Worm (Caenorhabditis elegans) whole organism, young adult: ENCODE data around the gene msd-4.

Source experiments
- B0261.1 ChIP-seq: sonication (generic microtip); optimal IDR thresholded peaks from 2 replicates; lab custom pipeline; 2016; ENCODE audit warnings: mild to moderate bottlenecking, missing genetic modification characterization, moderate library complexity, missing compliant biosample characterization
- F49E8.2 ChIP-seq: sonication (generic microtip); optimal IDR thresholded peaks from 3 replicates; lab custom pipeline; 2017; ENCODE audit warnings: missing genetic modification characterization, mild to moderate bottlenecking, missing compliant biosample characterization, antibody characterized with exemption, moderate library complexity; ENCODE audit not compliant: insufficient read depth
- T26A5.8 ChIP-seq: sonication (generic microtip); optimal IDR thresholded peaks from 2 replicates; lab custom pipeline; 2016; ENCODE audit warnings: missing genetic modification characterization, missing compliant biosample characterization
- Y67H2A.10 ChIP-seq: fragments of 200-800 bp; sonication (Bioruptor generic); conservative IDR thresholded peaks from 2 replicates; pipeline ENCODE4 v1.3.6; 2022; ENCODE audit warnings: missing genetic modification reagents, missing genetic modification characterization, missing compliant biosample characterization
- aptf-2 ChIP-seq: fragments of 200-800 bp; sonication (Bioruptor generic); conservative IDR thresholded peaks from 2 replicates; pipeline ENCODE4 v1.3.6; 2022; ENCODE audit warnings: missing genetic modification reagents, missing genetic modification characterization, missing compliant biosample characterization
- bed-2 ChIP-seq: fragments of 200-800 bp; sonication (Bioruptor generic); IDR thresholded peaks from 2 replicates; pipeline ENCODE4 v1.3.6; 2022; ENCODE audit warnings: missing genetic modification reagents, missing genetic modification characterization, missing compliant biosample characterization
- cebp-1 ChIP-seq, 2 experiments: fragments of 200-800 bp in 1 of 2; sonication (Bioruptor generic) in 1 of 2; sonication (generic microtip) in 1 of 2; IDR thresholded peaks in 1 of 2; optimal IDR thresholded peaks in 1 of 2; 2 replicates each; pipeline versions ENCODE4 v1.3.6 to Lab custom; 2017 to 2022; ENCODE audit warnings: missing compliant biosample characterization in 2 of 2, missing genetic modification characterization in 2 of 2, mild to moderate bottlenecking in 1 of 2, missing genetic modification reagents in 1 of 2, moderate library complexity in 1 of 2
- cebp-2 ChIP-seq: fragments of 200-800 bp; sonication (Bioruptor generic); IDR thresholded peaks from 2 replicates; pipeline ENCODE4 v1.3.6; 2022; ENCODE audit warnings: missing genetic modification characterization, missing compliant biosample characterization
- ceh-100 ChIP-seq: fragments of 200-800 bp; sonication (Bioruptor generic); IDR thresholded peaks from 2 replicates; pipeline ENCODE4 v1.3.6; 2022; ENCODE audit warnings: missing genetic modification reagents, missing genetic modification characterization, missing compliant biosample characterization
- ceh-40 ChIP-seq: fragments of 200-800 bp; sonication (Bioruptor generic); IDR thresholded peaks from 2 replicates; pipeline ENCODE4 v1.3.6; 2022; ENCODE audit warnings: missing genetic modification characterization, missing compliant biosample characterization
- ceh-91 ChIP-seq: fragments of 200-800 bp; sonication (Bioruptor generic); IDR thresholded peaks from 2 replicates; pipeline ENCODE4 v1.3.6; 2022; ENCODE audit warnings: missing genetic modification reagents, missing genetic modification characterization, missing compliant biosample characterization
- egrh-3 ChIP-seq: fragments of 200-800 bp; sonication (Bioruptor generic); IDR thresholded peaks from 2 replicates; pipeline ENCODE4 v1.3.6; 2022; ENCODE audit warnings: missing genetic modification reagents, missing genetic modification characterization, missing compliant biosample characterization
- gei-17 ChIP-seq: fragments of 200-800 bp; sonication (Bioruptor generic); optimal IDR thresholded peaks from 2 replicates; lab custom pipeline; 2018; ENCODE audit warnings: mild to moderate bottlenecking, missing genetic modification characterization, missing compliant biosample characterization
- hlh-12 ChIP-seq: sonication (generic microtip); optimal IDR thresholded peaks from 2 replicates; lab custom pipeline; 2016; ENCODE audit warnings: missing genetic modification characterization, missing compliant biosample characterization
- hsf-1 ChIP-seq: fragments of 200-800 bp; sonication (Bioruptor generic); IDR thresholded peaks from 2 replicates; pipeline ENCODE4 v1.3.6; 2022; ENCODE audit warnings: missing genetic modification reagents, missing genetic modification characterization, missing compliant biosample characterization
- lsl-1 ChIP-seq: fragments of 200-800 bp; sonication (Bioruptor generic); optimal IDR thresholded peaks from 2 replicates; lab custom pipeline; 2018; ENCODE audit warnings: mild to moderate bottlenecking, missing genetic modification characterization, moderate library complexity, missing compliant biosample characterization
- madf-10 ChIP-seq: sonication (generic microtip); optimal IDR thresholded peaks from 2 replicates; lab custom pipeline; 2016; ENCODE audit warnings: mild to moderate bottlenecking, missing genetic modification characterization, missing compliant biosample characterization
- madf-6 ChIP-seq: fragments of 200-800 bp; sonication (Bioruptor generic); IDR thresholded peaks from 2 replicates; pipeline ENCODE4 v1.3.6; 2022; ENCODE audit warnings: missing genetic modification reagents, missing genetic modification characterization, missing compliant biosample characterization
- mxl-1 ChIP-seq: sonication (generic microtip); optimal IDR thresholded peaks from 2 replicates; lab custom pipeline; 2016; ENCODE audit warnings: missing genetic modification characterization, missing compliant biosample characterization
- nfya-2 ChIP-seq: fragments of 200-800 bp; sonication (Bioruptor generic); IDR thresholded peaks from 2 replicates; pipeline ENCODE4 v1.3.6; 2022; ENCODE audit warnings: missing genetic modification reagents, missing genetic modification characterization, missing compliant biosample characterization
- nhr-179 ChIP-seq: sonication (generic microtip); optimal IDR thresholded peaks from 2 replicates; lab custom pipeline; 2016; ENCODE audit warnings: mild to moderate bottlenecking, missing genetic modification characterization, missing compliant biosample characterization
- rcor-1 ChIP-seq: fragments of 200-800 bp; sonication (Bioruptor generic); IDR thresholded peaks from 2 replicates; pipeline ENCODE4 v1.3.6; 2022; ENCODE audit warnings: missing genetic modification reagents, missing genetic modification characterization, missing compliant biosample characterization
- sdz-38 ChIP-seq: sonication (generic microtip); optimal IDR thresholded peaks from 2 replicates; lab custom pipeline; 2016; ENCODE audit warnings: missing genotype, missing genetic modification characterization, missing compliant biosample characterization
- sea-2 ChIP-seq: fragments of 200-800 bp; sonication (Bioruptor generic); IDR thresholded peaks from 2 replicates; pipeline ENCODE4 v1.3.6; 2022; ENCODE audit warnings: missing genetic modification characterization, missing compliant biosample characterization
- snpc-3.4 ChIP-seq: sonication (generic microtip); optimal IDR thresholded peaks from 2 replicates; lab custom pipeline; 2017; ENCODE audit warnings: missing genetic modification characterization, mild to moderate bottlenecking, missing compliant biosample characterization, antibody characterized with exemption, moderate library complexity, missing genotype, missing genetic modification reagents
- tbp1 ChIP-seq: fragments of 200-800 bp; sonication (Bioruptor generic); optimal IDR thresholded peaks from 2 replicates; lab custom pipeline; 2018; ENCODE audit warnings: mild to moderate bottlenecking, missing genetic modification characterization, missing compliant biosample characterization
- xnd-1 ChIP-seq: sonication (generic microtip); optimal IDR thresholded peaks from 2 replicates; lab custom pipeline; 2016; ENCODE audit warnings: missing genotype, missing genetic modification reagents, missing genetic modification characterization, missing compliant biosample characterization
- zfh-2 ChIP-seq: fragments of 200-800 bp; sonication (Bioruptor generic); conservative IDR thresholded peaks from 2 replicates; pipeline ENCODE4 v1.3.6; 2022; ENCODE audit warnings: missing genetic modification reagents, missing genetic modification characterization, missing compliant biosample characterization
- zim-3 ChIP-seq: sonication (generic microtip); optimal IDR thresholded peaks from 2 replicates; lab custom pipeline; 2017; ENCODE audit warnings: mild to moderate bottlenecking, missing genetic modification characterization, moderate library complexity, missing compliant biosample characterization

msd-4 gene

DNA sequence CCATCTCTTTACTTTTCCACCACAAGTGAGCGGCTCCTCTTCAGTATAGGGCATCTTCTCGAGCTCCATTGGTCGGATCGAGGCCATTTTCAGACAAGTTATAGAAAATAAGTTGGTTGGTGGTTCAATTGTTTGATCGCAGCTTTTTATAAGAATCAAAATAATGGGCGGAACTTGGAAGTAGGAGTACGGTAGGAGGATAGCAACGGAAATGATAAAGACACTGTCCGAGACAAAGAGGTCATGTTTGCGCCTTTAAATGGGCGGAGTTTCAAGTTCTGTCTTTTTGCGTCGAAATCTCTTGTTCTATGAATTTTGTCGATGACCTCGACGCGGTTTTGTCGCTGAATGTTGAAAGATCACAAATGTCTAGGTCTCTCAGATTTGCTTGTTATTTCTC lies 46.4 kb downstream of the msd-4 start, which contains the start of gene F26A1.8:
F26A1.8 (minus strand) TSS at position 101 of the 400 bp plus-strand sequence.
- TF ChIP-seq sdz-38 (tag; lab: Kevin White, UChicago) (no peak), sea-2 (no peak), Y67H2A.10 (GFP tag; lab: Robert Waterston, UW) (no peak), snpc-3.4 (tag; lab: Kevin White, UChicago) (no peak), xnd-1 (tag; lab: Kevin White, UChicago) (no peak), egrh-3 (GFP tag; lab: Robert Waterston, UW) (no peak), lsl-1 (no peak), cebp-2 (GFP tag; lab: Robert Waterston, UW) (no peak), zim-3 (tag; lab: Kevin White, UChicago) (no peak), ceh-40 (GFP tag; lab: Robert Waterston, UW) (no peak), nfya-2 (no peak), T26A5.8 (tag; lab: Kevin White, UChicago) (no peak), gei-17 (no peak), ceh-91 (GFP tag; lab: Robert Waterston, UW) (no peak), rcor-1 (GFP tag; lab: Robert Waterston, UW) (no peak), bed-2 (GFP tag; lab: Robert Waterston, UW) (no peak)
- TF ChIP-seq, all 124 proteins: peak for 0

DNA sequence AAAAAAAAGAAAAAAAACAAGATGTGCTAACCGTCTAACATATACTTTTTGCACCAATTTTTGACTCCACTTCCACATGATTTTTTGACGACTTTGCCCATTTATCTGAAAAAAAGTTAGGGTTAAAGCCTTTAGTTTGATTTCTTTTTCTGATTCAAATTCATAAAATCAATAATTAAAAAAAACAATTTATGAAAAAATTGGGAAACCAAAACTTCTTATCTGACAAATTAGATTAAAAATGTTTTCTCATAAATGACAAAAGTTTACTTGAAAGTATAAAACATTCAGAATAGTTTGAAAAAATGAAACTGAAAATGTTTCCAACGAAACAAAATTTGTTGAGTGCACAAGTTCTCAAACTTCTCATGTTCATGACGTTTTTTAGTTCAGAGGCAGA lies 48.7 kb downstream of the msd-4 start, which contains the start of gene F26A1.7:
F26A1.7 (minus strand) TSS at position 101 of the 400 bp plus-strand sequence.
- TF ChIP-seq hsf-1 (GFP tag; lab: Robert Waterston, UW) (no peak), F49E8.2 (tag; lab: Kevin White, UChicago) (no peak), cebp-1 (GFP tag; IDR thresholded peaks at IDR 0.05; lab: Robert Waterston, UW) (no peak), cebp-1 (tag; optimal IDR thresholded peaks at IDR 0.05; lab: Kevin White, UChicago) (no peak), hlh-12 (tag; lab: Kevin White, UChicago) (no peak), ceh-100 (no peak), tbp1 (GFP tag; lab: Kevin White, UChicago) (no peak), mxl-1 (tag; lab: Kevin White, UChicago) (no peak), bed-2 (GFP tag; lab: Robert Waterston, UW) (no peak), madf-10 (tag; lab: Kevin White, UChicago) (no peak), madf-6 (GFP tag; lab: Robert Waterston, UW) (no peak), cebp-2 (GFP tag; lab: Robert Waterston, UW) (no peak), aptf-2 (no peak), B0261.1 (tag; lab: Kevin White, UChicago) (no peak), nhr-179 (tag; lab: Kevin White, UChicago) (no peak), zfh-2 (GFP tag; lab: Robert Waterston, UW) (no peak)
